Worm (Caenorhabditis elegans): ENCODE results near the gene C03B1.17.

DNA sequence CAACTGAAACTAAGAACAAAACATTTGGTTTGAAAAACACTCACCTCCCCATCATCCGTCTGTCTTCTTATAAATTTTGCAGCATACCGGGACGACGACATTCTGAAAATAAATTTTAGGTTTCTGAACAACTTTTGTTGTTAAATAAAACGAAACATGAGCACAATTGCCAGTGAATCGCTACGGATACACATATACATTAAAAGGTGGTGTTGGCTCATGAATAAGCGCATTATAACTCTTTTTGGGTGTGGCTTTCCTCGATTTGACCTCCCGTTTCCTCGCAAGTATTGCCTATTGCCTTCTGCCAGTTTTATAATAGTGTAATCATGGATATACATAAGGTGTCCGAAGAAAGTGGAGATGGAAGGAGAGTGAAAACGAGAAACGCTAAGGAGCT lies 18.0 kb downstream of the C03B1.17 start, which contains the start of gene igcm-2:
- TF ChIP-seq bed-1 (GFP tag; IDR thresholded peaks at IDR 0.05) (no peak), mes-4 (tag; optimal IDR thresholded peaks at IDR 0.05) (no peak)

All from whole organism, young adult.